Fruit fly (Drosophila melanogaster): ENCODE measurements around the gene CG13856.

The CG13856 gene

DNA sequence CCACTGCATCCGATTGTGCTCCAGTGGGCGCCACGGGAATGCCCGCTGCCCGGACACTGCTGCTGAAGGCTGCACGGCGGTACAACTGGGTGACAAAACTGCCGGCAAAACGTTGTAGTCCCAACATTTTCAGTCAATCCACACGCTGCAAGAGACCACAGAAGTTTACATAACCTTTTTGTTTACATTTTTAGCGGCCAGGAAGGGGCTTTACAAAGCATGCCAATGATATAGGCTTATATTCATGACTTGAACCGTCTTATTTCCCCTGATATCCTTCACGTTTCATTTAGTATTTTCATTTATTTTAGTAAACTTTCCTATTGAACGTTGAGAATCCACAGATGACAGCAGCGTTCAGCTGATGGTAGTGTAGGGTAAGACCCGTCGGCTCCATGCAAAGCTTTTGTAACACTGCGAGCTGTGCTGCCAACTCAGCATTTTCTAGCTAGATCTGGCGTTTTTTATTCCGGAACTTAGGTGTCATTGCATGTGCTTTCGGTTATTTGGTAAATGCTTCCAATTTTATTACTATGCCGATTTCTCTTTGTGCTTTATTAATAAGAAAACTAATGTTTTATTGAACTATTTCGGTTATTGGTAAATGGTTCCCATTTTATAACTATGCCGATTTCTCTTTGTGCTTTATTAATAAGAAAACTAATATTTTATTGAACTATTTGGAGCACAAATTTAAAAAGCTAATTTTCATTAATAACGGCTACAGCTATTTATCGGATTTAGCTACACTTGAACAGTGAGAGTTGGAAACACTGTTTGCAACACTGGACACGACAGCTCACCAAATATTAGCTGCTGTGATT lies 8.3 kb downstream of the CG13856 start, which contains the start of the genes CG13850 and lqfR (continued):
- peak; percentile 72 for TF ChIP-seq CG11902 (GFP tag; optimal IDR thresholded peaks at IDR 0.05)
- TF ChIP-seq CG15336 (GFP tag; IDR thresholded peaks at IDR 0.05), result no peak
- TF ChIP-seq CG8319 (GFP tag; optimal IDR thresholded peaks at IDR 0.05), result peak; percentile 69
- peak; percentile 77 for TF ChIP-seq Met (GFP tag; optimal IDR thresholded peaks at IDR 0.05)
- no peak for TF ChIP-seq Eip93F (GFP tag; optimal IDR thresholded peaks at IDR 0.05)
- TF ChIP-seq pdm3 (GFP tag; optimal IDR thresholded peaks at IDR 0.05), result peak; percentile 84
- no peak for TF ChIP-seq CG16779 (tag; optimal IDR thresholded peaks at IDR 0.05)
- no peak for TF ChIP-seq CG6808 (GFP tag; optimal IDR thresholded peaks at IDR 0.05)
- peak; percentile 46 for TF ChIP-seq CG9139 (GFP tag; optimal IDR thresholded peaks at IDR 0.05)
- peak; percentile 62 for TF ChIP-seq fd59A (GFP tag; optimal IDR thresholded peaks at IDR 0.05)
- TF ChIP-seq dac (GFP tag; optimal IDR thresholded peaks at IDR 0.05), result no peak
- TF ChIP-seq Ets21C (GFP tag; optimal IDR thresholded peaks at IDR 0.05), result peak; percentile 71

DNA sequence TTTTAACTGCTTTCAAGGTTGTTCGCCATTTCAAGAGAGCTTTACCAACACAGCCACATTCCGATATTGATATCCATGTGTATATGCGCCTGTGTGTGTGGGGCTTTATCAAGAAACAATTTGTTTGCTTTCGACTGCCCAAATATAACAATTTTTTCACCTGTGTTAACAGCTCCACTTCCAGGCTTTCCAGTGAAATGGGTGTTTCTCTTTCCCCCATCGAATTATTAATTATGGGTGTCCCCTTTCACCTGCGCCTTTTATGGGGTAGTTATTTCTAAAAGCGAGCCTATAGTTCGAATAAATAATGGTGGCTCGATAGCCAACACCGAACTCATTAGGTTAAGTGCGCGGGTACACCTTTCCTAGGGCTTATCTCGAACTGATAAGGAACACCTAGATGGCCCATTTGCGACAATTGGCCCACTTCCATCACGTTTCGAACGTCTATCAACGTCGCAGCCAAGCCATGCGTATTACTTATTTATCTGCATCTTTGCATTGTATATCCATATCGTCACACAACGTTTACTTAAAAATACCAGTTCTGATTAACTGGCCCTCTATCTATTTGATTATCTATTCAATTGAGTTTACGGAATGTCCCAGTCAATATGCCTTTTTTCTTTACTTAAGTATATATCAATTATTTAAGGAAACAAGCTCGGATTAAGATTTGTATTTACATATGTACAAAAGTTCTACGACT lies 9.6 kb downstream of the CG13856 start:
- TF ChIP-seq Eip78C (GFP tag) (peak; percentile 27), CG6854 (GFP tag; optimal IDR thresholded peaks at IDR 0.05) (no peak), svp (GFP tag) (peak; percentile 73), vri (GFP tag; optimal IDR thresholded peaks at IDR 0.05) (peak; percentile 27), fkh (GFP tag; optimal IDR thresholded peaks at IDR 0.05) (peak; percentile 86)

dm6 chr3R:22420911-22421310 lies 18.5 kb downstream of the CG13856 start, which contains the start of the genes Nop56 and mats:
Gene Nop56, minus strand, starts transcription at chr3R:22421068.
Gene mats, plus strand, starts transcription at chr3R:22421161.
- TF ChIP-seq CG1621 (tag; optimal IDR thresholded peaks at IDR 0.05) (no peak), Sox14 (GFP tag; optimal IDR thresholded peaks at IDR 0.05) (peak; percentile 41), cyc (GFP tag; optimal IDR thresholded peaks at IDR 0.05) (no peak), vri (GFP tag; optimal IDR thresholded peaks at IDR 0.05) (peak; percentile 46), CG6854 (GFP tag; optimal IDR thresholded peaks at IDR 0.05) (no peak), svp (GFP tag) (peak; percentile 70), Hr4 (GFP tag; optimal IDR thresholded peaks at IDR 0.05) (no peak), Eip93F (GFP tag; optimal IDR thresholded peaks at IDR 0.05) (peak; percentile 14), Met (GFP tag; optimal IDR thresholded peaks at IDR 0.05) (no peak), Smox (GFP tag; optimal IDR thresholded peaks at IDR 0.05) (no peak), CG4318 (GFP tag; optimal IDR thresholded peaks at IDR 0.05) (no peak), lz (GFP tag; optimal IDR thresholded peaks at IDR 0.05) (no peak), fkh (GFP tag; optimal IDR thresholded peaks at IDR 0.05) (peak; percentile 7), salr (GFP tag; optimal IDR thresholded peaks at IDR 0.05) (peak in 1 of 2 experiments; percentile 1), CG6792 (GFP tag; optimal IDR thresholded peaks at IDR 0.05) (no peak), Lpt (GFP tag; optimal IDR thresholded peaks at IDR 0.05) (no peak), achi (GFP tag; optimal IDR thresholded peaks at IDR 0.05) (no peak), fd85E (GFP tag; optimal IDR thresholded peaks at IDR 0.05) (no peak), Eip75B (GFP tag; optimal IDR thresholded peaks at IDR 0.05) (no peak), eg (GFP tag; IDR thresholded peaks at IDR 0.05) (no peak), CG8319 (GFP tag; optimal IDR thresholded peaks at IDR 0.05) (no peak), topi (GFP tag; optimal IDR thresholded peaks at IDR 0.05) (peak; percentile 26), CG8632 (GFP tag; optimal IDR thresholded peaks at IDR 0.05) (no peak), Eip78C (GFP tag) (peak; percentile 55), CG16779 (tag; optimal IDR thresholded peaks at IDR 0.05) (no peak), CG7368 (GFP tag; optimal IDR thresholded peaks at IDR 0.05) (no peak), acj6 (GFP tag; optimal IDR thresholded peaks at IDR 0.05) (no peak)
